Fruit fly (Drosophila melanogaster) S2 (cell line): ENCODE results near the gene Hsp67Ba.

Experiments
- CG8478 ChIP-seq: fragments of >200 bp; optimal IDR thresholded peaks from 2 replicates; lab custom pipeline; 2018
- CTCF ChIP-seq, 2 experiments: fragments of >200 bp; optimal IDR thresholded peaks; 2 replicates each; lab custom pipeline; 2018

DNA sequence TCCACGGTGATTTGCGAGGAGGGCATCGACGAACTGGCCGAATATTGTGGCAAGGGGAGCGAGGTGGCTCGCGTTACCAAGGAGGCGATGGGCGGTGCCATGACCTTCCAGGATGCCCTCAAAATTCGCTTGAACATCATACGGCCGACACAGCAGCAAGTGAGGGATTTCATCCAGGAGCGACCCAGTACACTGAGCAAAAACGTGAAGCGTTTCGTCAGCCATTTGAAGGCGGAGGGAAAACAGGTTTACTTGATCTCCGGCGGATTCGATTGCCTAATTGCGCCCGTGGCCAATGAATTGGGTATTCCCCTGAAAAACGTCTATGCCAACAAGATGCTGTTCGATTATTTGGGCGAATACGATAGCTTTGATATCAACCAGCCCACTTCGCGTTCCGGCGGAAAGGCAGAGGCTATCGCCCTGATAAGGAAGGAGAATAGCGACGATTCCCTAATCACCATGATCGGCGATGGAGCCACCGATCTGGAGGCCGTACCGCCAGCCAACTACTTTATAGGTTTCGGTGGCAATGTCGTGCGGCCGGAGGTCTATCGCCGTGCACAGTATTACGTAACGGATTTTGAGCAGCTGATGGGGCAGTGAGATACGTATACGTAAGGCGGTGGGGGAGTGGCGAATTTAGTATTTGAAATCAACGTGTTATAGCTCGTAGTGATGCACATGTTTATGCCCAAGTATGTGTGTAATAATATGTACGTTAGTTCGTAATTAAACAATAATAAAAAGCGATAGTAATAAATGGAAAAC, 44.6 kb upstream of the Hsp67Ba start:
- TF ChIP-seq CTCF (optimal IDR thresholded peaks at IDR 0.05; lab: Kevin White, UChicago) = no peak
- TF ChIP-seq CG8478 (lab: Kevin White, UChicago) = no peak
